Worm (Caenorhabditis elegans) whole organism, L2 larva: ENCODE measurements around the gene F18C5.9.

Experiments used
- C34F6.9 ChIP-seq: fragments of 150-350 bp; optimal IDR thresholded peaks from 2 replicates; lab custom pipeline; 2014; ENCODE audit warnings: missing biosample characterization, missing genetic modification characterization
- F13H6.1 ChIP-seq: sonication (generic microtip); optimal IDR thresholded peaks from 2 replicates; lab custom pipeline; 2016; ENCODE audit warnings: missing genetic modification characterization, missing compliant biosample characterization
- ZK546.5 ChIP-seq: sonication (generic microtip); optimal IDR thresholded peaks from 2 replicates; lab custom pipeline; 2017; ENCODE audit warnings: missing biosample characterization, missing genetic modification characterization
- alr-1 ChIP-seq: fragments of 150-350 bp; optimal IDR thresholded peaks from 2 replicates; lab custom pipeline; 2014; ENCODE audit warnings: missing biosample characterization, missing genetic modification characterization
- blmp-1 ChIP-seq: sonication (generic microtip); optimal IDR thresholded peaks from 2 replicates; lab custom pipeline; 2017; ENCODE audit warnings: missing genetic modification characterization, mild to moderate bottlenecking, missing compliant biosample characterization, antibody characterized with exemption, moderate library complexity; ENCODE audit not compliant: insufficient read depth
- crh-2 ChIP-seq: sonication (generic microtip); optimal IDR thresholded peaks from 2 replicates; lab custom pipeline; 2017; ENCODE audit warnings: missing biosample characterization, missing genetic modification characterization
- dmd-4 ChIP-seq: sonication (generic microtip); optimal IDR thresholded peaks from 2 replicates; lab custom pipeline; 2017; ENCODE audit warnings: missing biosample characterization, missing genetic modification characterization
- egl-27 ChIP-seq: sonication (generic microtip); optimal IDR thresholded peaks from 3 replicates; lab custom pipeline; 2017; ENCODE audit warnings: missing biosample characterization, missing genetic modification reagents, missing genetic modification characterization
- fos-1 ChIP-seq: fragments of 150-350 bp; optimal IDR thresholded peaks from 2 replicates; lab custom pipeline; 2014; ENCODE audit warnings: missing biosample characterization, missing genetic modification characterization
- lin-11 ChIP-seq: fragments of 150-350 bp; sonication (generic microtip); optimal IDR thresholded peaks from 2 replicates; lab custom pipeline; 2014; ENCODE audit warnings: missing biosample characterization, missing genetic modification characterization, inconsistent platforms, mixed read lengths
- lin-13 ChIP-seq: fragments of 150-350 bp; optimal IDR thresholded peaks from 2 replicates; lab custom pipeline; 2014; ENCODE audit warnings: missing biosample characterization, missing genetic modification reagents, missing genetic modification characterization
- lin-39 ChIP-seq: fragments of 150-350 bp; optimal IDR thresholded peaks from 2 replicates; lab custom pipeline; 2014; ENCODE audit warnings: missing biosample characterization, missing genetic modification reagents, missing genetic modification characterization
- lsy-2 ChIP-seq, 2 experiments: fragments of 150-350 bp in 1 of 2; sonication (generic microtip) in 1 of 2; optimal IDR thresholded peaks; 2 replicates each; lab custom pipeline; 2014 to 2017; ENCODE audit warnings: missing biosample characterization in 2 of 2, missing genetic modification characterization in 2 of 2
- mab-5 ChIP-seq: fragments of 150-350 bp; optimal IDR thresholded peaks from 2 replicates; lab custom pipeline; 2014; ENCODE audit warnings: missing biosample characterization, missing genetic modification characterization
- mbf-1 ChIP-seq: sonication (generic microtip); optimal IDR thresholded peaks from 2 replicates; lab custom pipeline; 2017; ENCODE audit warnings: missing biosample characterization, missing genetic modification characterization
- nhr-10 ChIP-seq: sonication (generic microtip); optimal IDR thresholded peaks from 2 replicates; lab custom pipeline; 2017; ENCODE audit warnings: missing biosample characterization, missing genetic modification characterization
- nhr-12 ChIP-seq: fragments of 150-350 bp; optimal IDR thresholded peaks from 2 replicates; lab custom pipeline; 2014; ENCODE audit warnings: missing biosample characterization, missing genetic modification characterization
- nhr-129 ChIP-seq: fragments of 150-350 bp; optimal IDR thresholded peaks from 2 replicates; lab custom pipeline; 2014; ENCODE audit warnings: missing biosample characterization, missing genetic modification characterization
- nhr-21 ChIP-seq: fragments of 150-350 bp; optimal IDR thresholded peaks from 2 replicates; lab custom pipeline; 2014; ENCODE audit warnings: missing biosample characterization, missing genetic modification characterization
- nhr-23 ChIP-seq: fragments of 150-350 bp; optimal IDR thresholded peaks from 2 replicates; lab custom pipeline; 2014; ENCODE audit warnings: missing biosample characterization, missing genetic modification reagents, missing genetic modification characterization
- nhr-237 ChIP-seq: fragments of 150-350 bp; optimal IDR thresholded peaks from 2 replicates; lab custom pipeline; 2014; ENCODE audit warnings: missing biosample characterization, missing genetic modification characterization
- nhr-25 ChIP-seq: fragments of 150-350 bp; sonication (generic microtip); optimal IDR thresholded peaks from 3 replicates; lab custom pipeline; 2014; ENCODE audit warnings: missing biosample characterization, missing genetic modification characterization
- nhr-77 ChIP-seq: fragments of 150-350 bp; optimal IDR thresholded peaks from 2 replicates; lab custom pipeline; 2014; ENCODE audit warnings: missing biosample characterization, missing genetic modification characterization
- peb-1 ChIP-seq: fragments of 150-350 bp; optimal IDR thresholded peaks from 2 replicates; lab custom pipeline; 2014; ENCODE audit warnings: missing biosample characterization, missing genetic modification characterization
- sem-4 ChIP-seq: fragments of 150-350 bp; optimal IDR thresholded peaks from 2 replicates; lab custom pipeline; 2014; ENCODE audit warnings: missing biosample characterization, missing genetic modification reagents, missing genetic modification characterization
- skn-1 ChIP-seq: sonication (generic microtip); optimal IDR thresholded peaks from 2 replicates; lab custom pipeline; 2017; ENCODE audit warnings: missing biosample characterization, missing genetic modification characterization
- sma-3 ChIP-seq: sonication (generic microtip); optimal IDR thresholded peaks from 2 replicates; lab custom pipeline; 2016; ENCODE audit warnings: missing genetic modification reagents, missing genetic modification characterization, missing compliant biosample characterization
- sma-9 ChIP-seq, 2 experiments: fragments of 150-350 bp in 1 of 2; sonication (generic microtip) in 1 of 2; optimal IDR thresholded peaks; 2 replicates each; lab custom pipeline; 2014 to 2016; ENCODE audit warnings: missing genetic modification characterization in 2 of 2, mild to moderate bottlenecking in 1 of 2, missing biosample characterization in 1 of 2, missing compliant biosample characterization in 1 of 2, missing genetic modification reagents in 1 of 2, moderate library complexity in 1 of 2
- snpc-4 ChIP-seq: fragments of 150-350 bp; optimal IDR thresholded peaks from 2 replicates; lab custom pipeline; 2014; ENCODE audit warnings: missing biosample characterization, missing genetic modification characterization
- unc-39 ChIP-seq: fragments of 150-350 bp; optimal IDR thresholded peaks from 2 replicates; lab custom pipeline; 2014; ENCODE audit warnings: missing biosample characterization, missing genetic modification characterization
- unc-55 ChIP-seq: fragments of 150-350 bp; sonication (generic microtip); optimal IDR thresholded peaks from 3 replicates; lab custom pipeline; 2014; ENCODE audit warnings: missing biosample characterization, missing genetic modification reagents, missing genetic modification characterization
- unc-62 ChIP-seq: fragments of 150-350 bp; optimal IDR thresholded peaks from 2 replicates; lab custom pipeline; 2014; ENCODE audit warnings: missing biosample characterization, missing genetic modification reagents, missing genetic modification characterization
- ztf-1 ChIP-seq: fragments of 200-800 bp; sonication (Bioruptor generic); conservative IDR thresholded peaks from 2 replicates; pipeline ENCODE4 v1.3.6; 2022; ENCODE audit warnings: missing genetic modification characterization, missing compliant biosample characterization
- ztf-11 ChIP-seq: sonication (generic microtip); optimal IDR thresholded peaks from 2 replicates; lab custom pipeline; 2017; ENCODE audit warnings: missing biosample characterization, missing genetic modification characterization
- ztf-4 ChIP-seq: fragments of 150-350 bp; optimal IDR thresholded peaks from 2 replicates; lab custom pipeline; 2014; ENCODE audit warnings: missing biosample characterization, missing genetic modification characterization

Gene F18C5.9

DNA sequence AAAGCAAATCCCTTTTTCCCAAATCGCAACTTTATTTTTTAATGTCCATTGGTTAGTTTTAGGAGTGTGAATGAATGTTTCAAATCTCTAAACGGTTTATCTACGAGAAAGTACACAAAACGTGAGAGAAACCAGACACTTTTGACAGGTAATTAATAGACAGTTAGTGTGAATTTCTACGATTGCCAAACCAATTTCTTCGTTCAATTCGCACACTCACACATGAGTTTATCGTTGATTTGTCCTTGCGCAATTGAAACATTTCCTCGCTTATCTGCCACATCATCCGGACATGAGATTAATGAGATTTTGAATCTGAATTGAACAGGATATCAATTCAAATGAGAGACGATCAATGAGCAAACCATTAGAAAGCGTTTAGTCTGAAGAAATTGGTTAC lies 43.3 kb downstream of the F18C5.9 start:
- TF ChIP-seq fos-1 (tag; lab: Kevin White, UChicago) (no peak), nhr-12 (tag; lab: Kevin White, UChicago) (no peak), lin-39 (tag; lab: Kevin White, UChicago) (no peak), sem-4 (no peak), nhr-23 (tag; lab: Kevin White, UChicago) (no peak), ztf-4 (tag; lab: Kevin White, UChicago) (no peak), nhr-237 (no peak), crh-2 (tag; lab: Kevin White, UChicago) (no peak), dmd-4 (tag; lab: Kevin White, UChicago) (no peak), ztf-1 (GFP tag; lab: Robert Waterston, UW) (no peak), ztf-11 (tag; lab: Kevin White, UChicago) (no peak), snpc-4 (tag; lab: Kevin White, UChicago) (no peak), skn-1 (tag; lab: Kevin White, UChicago) (no peak), F13H6.1 (tag; lab: Kevin White, UChicago) (no peak), C34F6.9 (tag; lab: Kevin White, UChicago) (no peak), sma-9 (GFP tag; optimal IDR thresholded peaks at IDR 0.05; lab: Kevin White, UChicago) (no peak), sma-9 (tag; optimal IDR thresholded peaks at IDR 0.05; lab: Kevin White, UChicago) (no peak), unc-55 (GFP tag; lab: Kevin White, UChicago) (no peak), nhr-10 (tag; lab: Kevin White, UChicago) (no peak), blmp-1 (no peak)

DNA sequence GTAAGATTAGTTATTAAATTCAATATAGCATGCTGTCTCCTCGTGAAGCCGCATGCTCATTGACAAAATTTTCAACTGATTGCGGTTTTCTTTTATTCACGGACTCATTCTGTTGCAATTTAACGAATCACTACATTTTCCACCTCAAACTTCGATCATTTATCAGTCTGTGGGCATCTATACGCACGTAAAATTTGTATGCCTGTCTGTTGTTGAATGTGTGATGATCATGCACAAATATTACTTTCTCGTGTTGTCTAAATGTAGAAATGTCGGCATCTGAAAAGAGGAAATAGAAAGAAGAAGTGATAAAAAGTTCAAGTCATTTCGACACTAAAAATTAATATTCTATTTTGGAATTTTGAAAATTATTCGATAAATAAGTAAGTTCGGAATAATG lies 45.6 kb downstream of the F18C5.9 start:
- TF ChIP-seq sma-9 (GFP tag; optimal IDR thresholded peaks at IDR 0.05; lab: Kevin White, UChicago) (peak; percentile 22), sma-9 (tag; optimal IDR thresholded peaks at IDR 0.05; lab: Kevin White, UChicago) (no peak), unc-39 (tag; lab: Kevin White, UChicago) (no peak), nhr-129 (tag; lab: Kevin White, UChicago) (no peak), nhr-21 (tag; lab: Kevin White, UChicago) (no peak), nhr-10 (tag; lab: Kevin White, UChicago) (no peak), crh-2 (tag; lab: Kevin White, UChicago) (peak; percentile 48), mbf-1 (tag; lab: Kevin White, UChicago) (no peak), unc-62 (GFP tag; lab: Kevin White, UChicago) (no peak), mab-5 (tag; lab: Kevin White, UChicago) (no peak), ZK546.5 (tag; lab: Kevin White, UChicago) (no peak), skn-1 (tag; lab: Kevin White, UChicago) (no peak), sma-3 (GFP tag; lab: Kevin White, UChicago) (no peak), fos-1 (tag; lab: Kevin White, UChicago) (peak; percentile 87), peb-1 (tag; lab: Kevin White, UChicago) (no peak), nhr-237 (no peak), lin-11 (tag; lab: Kevin White, UChicago) (no peak), blmp-1 (no peak), C34F6.9 (tag; lab: Kevin White, UChicago) (no peak), lin-13 (no peak), F13H6.1 (tag; lab: Kevin White, UChicago) (peak; percentile 3), ztf-1 (GFP tag; lab: Robert Waterston, UW) (no peak), nhr-25 (tag; lab: Kevin White, UChicago) (no peak), ztf-4 (tag; lab: Kevin White, UChicago) (no peak), alr-1 (no peak), nhr-23 (tag; lab: Kevin White, UChicago) (no peak), egl-27 (no peak), ztf-11 (tag; lab: Kevin White, UChicago) (no peak), lsy-2 (tag; optimal IDR thresholded peaks at IDR 0.05; lab: Kevin White, UChicago) (no peak)

- TF ChIP-seq nhr-77 (tag; lab: Kevin White, UChicago) (no peak), unc-39 (tag; lab: Kevin White, UChicago) (no peak), blmp-1 (no peak), fos-1 (tag; lab: Kevin White, UChicago) (peak; percentile 18)
Measured at ce11 chrII:6614500-6614899, 47.6 kb downstream of the F18C5.9 start.
